Fruit fly (Drosophila melanogaster) whole organism, prepupa: ENCODE data around the gene Vps53.

Experiments
- Blimp-1 ChIP-seq: fragments of 200-800 bp; sonication (Bioruptor generic); optimal IDR thresholded peaks from 3 replicates; lab custom pipeline; 2017; ENCODE audit warnings: missing biosample characterization, missing genetic modification characterization, mild to moderate bottlenecking, moderate library complexity, missing genetic modification reagents
- CG10669 ChIP-seq: fragments of 200-800 bp; sonication (Bioruptor generic); optimal IDR thresholded peaks from 3 replicates; lab custom pipeline; 2018; ENCODE audit warnings: missing biosample characterization, mild to moderate bottlenecking, missing genetic modification characterization, moderate library complexity
- CG11762 ChIP-seq: fragments of 200-800 bp; sonication (Bioruptor generic); optimal IDR thresholded peaks from 3 replicates; lab custom pipeline; 2016; ENCODE audit warnings: missing biosample characterization, missing genetic modification characterization; ENCODE audit not compliant: insufficient read depth
- CG11902 ChIP-seq: fragments of 200-800 bp; sonication (Bioruptor generic); optimal IDR thresholded peaks from 3 replicates; lab custom pipeline; 2016; ENCODE audit warnings: missing biosample characterization, missing genetic modification characterization
- CG15336 ChIP-seq: fragments of 200-800 bp; sonication (Bioruptor generic); IDR thresholded peaks from 2 replicates; pipeline ENCODE4 v1.3.6; 2022; ENCODE audit warnings: missing biosample characterization, missing genetic modification characterization
- CG1621 ChIP-seq: fragments of 200-800 bp; sonication (Bioruptor generic); optimal IDR thresholded peaks from 3 replicates; lab custom pipeline; 2018; ENCODE audit warnings: missing biosample characterization, mild to moderate bottlenecking, missing genetic modification characterization
- CG3032 ChIP-seq: fragments of 200-800 bp; optimal IDR thresholded peaks from 2 replicates; lab custom pipeline; 2019; ENCODE audit warnings: missing biosample characterization, mild to moderate bottlenecking, missing genetic modification characterization, moderate library complexity
- CG31627 ChIP-seq: fragments of 200-800 bp; sonication (Bioruptor generic); optimal IDR thresholded peaks from 3 replicates; lab custom pipeline; 2016; ENCODE audit warnings: missing biosample characterization, missing genetic modification characterization
- CG3919 ChIP-seq: fragments of 200-800 bp; sonication (Bioruptor generic); optimal IDR thresholded peaks from 3 replicates; lab custom pipeline; 2016; ENCODE audit warnings: missing biosample characterization, missing genetic modification characterization
- CG4318 ChIP-seq: fragments of 200-800 bp; sonication (Bioruptor generic); optimal IDR thresholded peaks from 3 replicates; lab custom pipeline; 2017; ENCODE audit warnings: missing biosample characterization, mild to moderate bottlenecking, missing genetic modification characterization
- CG6276 ChIP-seq: fragments of 200-800 bp; sonication (Bioruptor generic); optimal IDR thresholded peaks from 2 replicates; lab custom pipeline; 2017; ENCODE audit warnings: missing biosample characterization, mild to moderate bottlenecking, missing genetic modification characterization
- CG7368 ChIP-seq: fragments of 200-800 bp; sonication (Bioruptor generic); optimal IDR thresholded peaks from 3 replicates; lab custom pipeline; 2016; ENCODE audit warnings: missing biosample characterization, missing genetic modification characterization
- CG8119 ChIP-seq: fragments of 200-800 bp; sonication (Bioruptor generic); IDR thresholded peaks from 3 replicates; pipeline ENCODE4 v1.3.6; 2022; ENCODE audit warnings: missing biosample characterization, missing genetic modification characterization
- CG8632 ChIP-seq: fragments of 200-800 bp; sonication (Bioruptor generic); optimal IDR thresholded peaks from 3 replicates; lab custom pipeline; 2016; ENCODE audit warnings: missing biosample characterization, missing genetic modification characterization
- Eip78C ChIP-seq: fragments of 200-800 bp; sonication (Bioruptor generic); peaks from one replicate; lab custom pipeline; 2016; ENCODE audit warnings: missing biosample characterization, missing genetic modification characterization
- Eip93F ChIP-seq: fragments of 200-800 bp; sonication (Bioruptor generic); optimal IDR thresholded peaks from 2 replicates; lab custom pipeline; 2016; ENCODE audit warnings: missing biosample characterization, mild to moderate bottlenecking, missing genetic modification characterization
- Hr38 ChIP-seq: sonication (Bioruptor generic); optimal IDR thresholded peaks from 2 replicates; lab custom pipeline; 2016; ENCODE audit warnings: missing biosample characterization, missing genetic modification characterization
- Hr4 ChIP-seq: fragments of 200-800 bp; sonication (Bioruptor generic); optimal IDR thresholded peaks from 3 replicates; lab custom pipeline; 2016; ENCODE audit warnings: missing biosample characterization, missing genetic modification characterization
- Met ChIP-seq: fragments of 200-800 bp; sonication (Bioruptor generic); optimal IDR thresholded peaks from 3 replicates; lab custom pipeline; 2016; ENCODE audit warnings: missing biosample characterization, missing genetic modification characterization
- Sox14 ChIP-seq: fragments of 200-800 bp; sonication (Bioruptor generic); optimal IDR thresholded peaks from 3 replicates; lab custom pipeline; 2016; ENCODE audit warnings: missing biosample characterization, missing genetic modification characterization
- Sox15 ChIP-seq: fragments of 200-800 bp; sonication (Bioruptor generic); optimal IDR thresholded peaks from 3 replicates; lab custom pipeline; 2016; ENCODE audit warnings: missing biosample characterization, missing genetic modification characterization
- eg ChIP-seq: fragments of 200-800 bp; sonication (Bioruptor generic); IDR thresholded peaks from 3 replicates; pipeline ENCODE4 v1.3.6; 2022; ENCODE audit warnings: missing biosample characterization, missing genetic modification characterization
- esn ChIP-seq: fragments of 200-800 bp; sonication (Bioruptor generic); optimal IDR thresholded peaks from 2 replicates; lab custom pipeline; 2016; ENCODE audit warnings: missing biosample characterization, mild to moderate bottlenecking, missing genetic modification characterization, moderate library complexity
- fd59A ChIP-seq: fragments of 200-800 bp; sonication (Bioruptor generic); optimal IDR thresholded peaks from 2 replicates; lab custom pipeline; 2017; ENCODE audit warnings: missing biosample characterization, mild to moderate bottlenecking, missing genetic modification characterization, missing genetic modification reagents
- fkh ChIP-seq: fragments of 200-800 bp; sonication (Bioruptor generic); optimal IDR thresholded peaks from 3 replicates; lab custom pipeline; 2017; ENCODE audit warnings: missing biosample characterization, mild to moderate bottlenecking, missing genetic modification characterization, moderate library complexity
- lz ChIP-seq: fragments of 200-800 bp; sonication (Bioruptor generic); optimal IDR thresholded peaks from 3 replicates; lab custom pipeline; 2016; ENCODE audit warnings: missing biosample characterization, missing genetic modification characterization
- net ChIP-seq: fragments of 200-800 bp; sonication (Bioruptor generic); optimal IDR thresholded peaks from 3 replicates; lab custom pipeline; 2016; ENCODE audit warnings: missing biosample characterization, missing genetic modification characterization
- salr ChIP-seq, 2 experiments: fragments of 200-800 bp; sonication (Bioruptor generic); optimal IDR thresholded peaks; 3 replicates each; lab custom pipeline; 2016 to 2018; ENCODE audit warnings: missing biosample characterization in 2 of 2, missing genetic modification characterization in 2 of 2, mild to moderate bottlenecking in 1 of 2
- spab ChIP-seq: fragments of 200-800 bp; sonication (Bioruptor generic); optimal IDR thresholded peaks from 2 replicates; lab custom pipeline; 2017; ENCODE audit warnings: missing biosample characterization, mild to moderate bottlenecking, missing genetic modification characterization, missing genetic modification reagents
- ss ChIP-seq, 2 experiments: fragments of 200-800 bp; sonication (Bioruptor generic); optimal IDR thresholded peaks; 2 replicates in 1 of 2; 3 replicates in 1 of 2; lab custom pipeline; 2017 to 2018; ENCODE audit warnings: mild to moderate bottlenecking in 2 of 2, missing biosample characterization in 2 of 2, missing genetic modification characterization in 2 of 2, moderate library complexity in 1 of 2
- svp ChIP-seq: fragments of 200-800 bp; sonication (Bioruptor generic); peaks from one replicate; lab custom pipeline; 2016; ENCODE audit warnings: missing biosample characterization, missing genetic modification characterization
- topi ChIP-seq: fragments of 200-800 bp; sonication (Bioruptor generic); optimal IDR thresholded peaks from 3 replicates; lab custom pipeline; 2016; ENCODE audit warnings: missing biosample characterization, missing genetic modification characterization
- vri ChIP-seq: fragments of 200-800 bp; sonication (Bioruptor generic); optimal IDR thresholded peaks from 3 replicates; lab custom pipeline; 2016; ENCODE audit warnings: missing biosample characterization, mild to moderate bottlenecking, missing genetic modification characterization

The Vps53 gene

DNA sequence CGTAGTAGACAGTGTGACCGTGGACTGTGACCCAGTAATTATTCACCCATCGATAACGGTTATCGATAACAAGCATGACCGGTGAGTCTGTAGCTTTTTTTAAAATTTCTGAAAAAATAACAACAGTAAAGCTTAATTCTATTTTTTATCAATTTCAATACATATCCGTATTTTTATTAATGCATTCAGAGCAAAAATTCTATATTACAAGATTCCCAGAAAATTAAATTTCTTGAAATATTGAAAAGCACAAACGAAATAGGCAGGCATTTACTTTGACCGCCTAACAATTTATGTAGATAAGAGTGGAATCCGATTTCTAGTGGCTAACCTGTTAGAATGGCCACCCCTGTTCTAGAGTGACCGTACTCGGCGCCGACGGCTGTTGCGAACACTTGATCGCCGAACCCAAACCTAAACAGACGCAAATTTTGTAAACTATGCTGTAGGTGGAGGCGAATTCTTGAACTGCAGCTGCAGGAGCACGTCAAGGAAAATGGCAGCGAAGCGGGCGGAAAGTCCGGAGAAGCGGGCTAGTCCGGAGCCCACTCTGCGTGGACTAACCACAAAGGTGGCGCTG is 8.1 kb upstream of the Vps53 start, which contains the start of gene CG3652:
Gene CG3652, minus strand, starts transcription at position 35 of the 580 bp plus-strand sequence.
- TF ChIP-seq Sox14 (GFP tag; lab: Kevin White, UChicago) (peak; percentile 63), Blimp-1 (GFP tag; lab: Kevin White, UChicago) (no peak), ss (GFP tag; optimal IDR thresholded peaks at IDR 0.05; lab: Kevin White, UChicago) (no peak), CG4318 (no peak), CG8119 (0 out of 3 replicates have a peak, but pooled peaks have one; percentile 33), Sox15 (GFP tag; lab: Kevin White, UChicago) (peak; percentile 37), svp (GFP tag; lab: Kevin White, UChicago) (peak; percentile 88), CG31627 (GFP tag; lab: Kevin White, UChicago) (peak; percentile 62), CG1621 (tag; lab: Kevin White, UChicago) (no peak), CG3032 (tag; lab: Kevin White, UChicago) (peak; percentile 56), CG11762 (peak; percentile 37), lz (GFP tag; lab: Kevin White, UChicago) (peak; percentile 61), CG15336 (GFP tag; lab: Robert Waterston, UW) (no peak), CG11902 (GFP tag; lab: Kevin White, UChicago) (peak; percentile 26), esn (GFP tag; lab: Kevin White, UChicago) (peak; percentile 60)
- TF ChIP-seq, all 60 proteins: peak for 10

DNA sequence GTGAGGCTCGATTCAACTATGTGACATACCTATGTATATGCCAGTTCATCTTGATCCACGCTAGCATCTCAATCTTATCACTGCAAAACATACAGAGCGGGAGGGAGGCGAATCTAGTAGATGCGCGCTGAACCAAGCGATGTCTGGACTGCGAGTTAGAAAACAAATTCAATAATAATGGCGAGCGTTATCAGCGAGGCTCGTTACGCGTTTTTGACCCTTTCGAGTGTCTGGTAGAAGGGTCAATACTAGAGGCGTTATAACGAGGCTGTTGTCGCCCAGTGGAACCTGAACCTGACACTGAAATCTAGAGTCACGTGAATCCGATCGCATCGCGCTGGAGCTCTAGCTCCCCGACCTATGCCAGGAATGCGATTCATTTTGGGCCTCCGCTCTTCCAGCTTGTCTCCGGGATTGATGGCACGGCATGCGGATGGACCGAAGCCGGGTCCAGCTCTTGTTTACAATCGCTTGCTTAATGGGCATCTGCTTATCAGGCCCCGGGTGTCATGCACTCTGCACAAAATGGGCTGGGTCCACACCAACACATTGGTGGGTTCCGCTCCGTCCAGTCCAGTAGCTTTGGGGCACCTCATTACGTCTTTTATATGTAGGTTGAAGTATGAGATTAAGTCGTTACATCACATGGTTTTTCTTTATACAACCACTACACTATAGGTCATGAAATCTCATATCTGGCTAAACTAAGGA is 3.7 kb upstream of the Vps53 start:
- TF ChIP-seq Met (GFP tag; lab: Kevin White, UChicago) (no peak), CG7368 (GFP tag; lab: Kevin White, UChicago) (no peak), svp (GFP tag; lab: Kevin White, UChicago) (peak; percentile 97), vri (GFP tag; lab: Kevin White, UChicago) (peak; percentile 58), Eip78C (peak; percentile 42)

DNA sequence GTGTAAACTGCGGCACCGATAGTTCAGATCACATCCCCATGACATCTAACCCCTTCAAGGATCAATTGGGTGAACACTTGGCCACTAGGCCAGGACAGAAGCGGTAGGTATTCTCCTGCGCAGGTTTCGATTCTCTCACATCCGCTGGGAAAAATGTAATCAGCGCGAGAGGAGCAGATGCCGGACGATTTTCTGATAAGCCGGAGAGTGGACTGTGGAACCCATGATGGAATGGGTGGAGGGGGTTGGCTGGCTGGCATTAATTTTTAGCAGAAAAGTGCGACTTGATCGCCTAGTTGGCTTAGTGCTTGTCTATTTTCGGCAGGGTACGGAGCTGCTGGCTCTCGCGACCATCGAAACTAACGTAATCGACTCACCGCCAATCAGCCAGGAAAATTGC is 2.2 kb upstream of the Vps53 start, which contains the start of gene Tps1:
Gene Tps1, plus strand, starts transcription at position 301 of the 400 bp plus-strand sequence.
- TF ChIP-seq CG8632 = no peak
- TF ChIP-seq svp (GFP tag; lab: Kevin White, UChicago) = peak; percentile 68
- no peak for TF ChIP-seq salr (GFP tag; optimal IDR thresholded peaks at IDR 0.05; lab: Kevin White, UChicago)
- no peak for TF ChIP-seq Hr4 (GFP tag; lab: Kevin White, UChicago)
- TF ChIP-seq CG3919 (GFP tag; lab: Kevin White, UChicago) = no peak
- no peak for TF ChIP-seq Eip78C
- no peak for TF ChIP-seq CG4318
- TF ChIP-seq, all 60 proteins: peak for 1

DNA sequence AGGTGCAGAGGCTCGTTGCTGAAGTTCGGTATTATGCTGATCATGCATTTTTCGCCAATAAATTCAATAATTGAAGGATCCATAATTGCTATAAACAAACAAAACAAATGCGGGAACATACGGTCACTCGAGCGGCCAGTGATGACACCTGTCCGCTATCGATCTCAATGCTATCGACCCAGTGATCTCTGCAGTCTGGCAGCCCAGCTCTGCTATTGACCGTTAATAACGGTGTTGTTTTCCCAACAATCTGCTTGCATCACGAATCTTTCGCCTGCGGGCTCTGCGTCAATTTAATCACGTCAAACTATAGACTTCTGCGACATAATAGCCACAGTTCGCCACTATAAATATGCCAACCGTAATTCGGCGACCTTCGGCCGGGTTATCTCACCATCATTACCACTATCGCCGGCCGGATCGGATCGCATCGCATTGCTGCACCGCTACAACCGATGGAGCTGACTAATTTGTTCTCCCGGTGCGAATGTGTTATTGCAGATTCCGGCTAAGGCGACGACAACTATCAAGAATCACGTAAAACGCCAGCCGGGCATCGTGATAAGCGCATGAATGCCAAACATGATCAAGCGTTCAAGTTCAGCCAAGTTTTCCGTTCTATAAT is 1.2 kb upstream of the Vps53 start, which contains the start of gene Psf2:
Gene Psf2, minus strand, starts transcription at position 431 of the 625 bp plus-strand sequence.
- TF ChIP-seq fkh (GFP tag; lab: Kevin White, UChicago) (peak; percentile 89), CG11902 (GFP tag; lab: Kevin White, UChicago) (no peak), CG8119 (no peak), Eip93F (no peak), svp (GFP tag; lab: Kevin White, UChicago) (peak; percentile 72)

DNA sequence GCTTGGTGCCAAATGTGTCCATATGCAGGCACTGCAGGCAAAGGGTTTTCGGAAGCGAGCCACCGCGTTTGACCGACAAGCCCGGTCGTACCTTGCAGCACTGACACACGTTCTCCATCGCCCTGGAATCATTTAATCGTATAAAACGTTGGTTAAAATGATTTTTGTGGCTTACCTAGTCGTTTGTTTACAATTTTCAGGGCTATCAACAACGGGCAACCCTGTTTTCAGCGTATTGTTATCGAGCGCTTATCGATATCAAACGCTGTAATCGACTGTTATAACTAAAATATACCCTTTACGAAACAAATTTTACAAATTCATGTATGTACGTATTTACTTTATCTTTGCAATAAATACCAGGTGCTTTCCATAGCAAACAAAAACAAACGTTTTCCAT is 3.3 kb downstream of the Vps53 start, which contains the start of gene CG17612:
Gene CG17612, minus strand, starts transcription at position 214 of the 400 bp plus-strand sequence.
- TF ChIP-seq fkh (GFP tag; lab: Kevin White, UChicago) (peak; percentile 75), Hr38 (GFP tag; lab: Kevin White, UChicago) (no peak)

DNA sequence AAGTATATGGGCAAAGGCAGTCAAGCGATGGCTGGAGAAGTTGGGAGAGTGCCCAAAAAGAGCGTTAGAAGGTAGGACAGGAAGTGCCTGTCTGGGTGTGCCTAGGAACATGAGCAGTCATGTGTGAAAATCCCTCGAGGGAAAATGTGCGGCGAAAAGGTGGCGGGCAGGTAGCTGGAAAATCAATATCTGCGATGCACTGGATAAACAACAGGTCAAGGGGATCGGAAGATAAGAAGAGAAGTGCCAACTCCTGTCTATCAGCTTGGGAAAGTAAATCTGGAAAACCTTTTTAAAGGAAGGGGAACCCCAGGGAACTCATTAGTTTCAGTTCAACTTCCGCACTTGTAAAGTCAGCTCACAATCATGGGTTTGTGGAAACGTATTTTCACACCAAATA is 7.5 kb downstream of the Vps53 start:
- TF ChIP-seq spab (GFP tag; lab: Kevin White, UChicago) (no peak), net (GFP tag; lab: Kevin White, UChicago) (no peak), CG4318 (no peak), CG10669 (GFP tag; lab: Kevin White, UChicago) (no peak), CG8119 (no peak), ss (GFP tag; optimal IDR thresholded peaks at IDR 0.05; lab: Kevin White, UChicago) (no peak), topi (GFP tag; lab: Kevin White, UChicago) (no peak), fd59A (no peak), CG6276 (no peak), Sox14 (GFP tag; lab: Kevin White, UChicago) (no peak), eg (no peak), CG11762 (no peak)
